Fruit fly (Drosophila melanogaster) whole organism, embryonic: ENCODE measurements around the gene Targ3.
A peak's percentile ranks its signal among the peaks of the same experiment; 100 is the strongest.

Experiments
- ATbp ChIP-seq: fragments of 200-800 bp; sonication (Bioruptor generic); optimal IDR thresholded peaks from 2 replicates; lab custom pipeline; 2017; ENCODE audit warnings: missing biosample characterization, mild to moderate bottlenecking, missing genetic modification characterization, missing genetic modification reagents
- Asciz ChIP-seq: fragments of 200-800 bp; sonication (Bioruptor generic); optimal IDR thresholded peaks from 2 replicates; lab custom pipeline; 2017; ENCODE audit warnings: missing biosample characterization, mild to moderate bottlenecking, missing genetic modification characterization, missing genetic modification reagents
- CG10209 ChIP-seq: fragments of 200-800 bp; sonication (Bioruptor generic); optimal IDR thresholded peaks from 3 replicates; lab custom pipeline; 2017; ENCODE audit warnings: missing biosample characterization, mild to moderate bottlenecking, missing genetic modification characterization, missing genetic modification reagents
- CG10274 ChIP-seq: fragments of 200-800 bp; sonication (Bioruptor generic); optimal IDR thresholded peaks from 3 replicates; lab custom pipeline; 2017; ENCODE audit warnings: missing biosample characterization, mild to moderate bottlenecking, missing genetic modification characterization
- CG12155 ChIP-seq: fragments of 200-800 bp; sonication (Bioruptor generic); optimal IDR thresholded peaks from 3 replicates; lab custom pipeline; 2016; ENCODE audit warnings: missing biosample characterization, missing genetic modification characterization
- CG1233 ChIP-seq: fragments of 200-800 bp; sonication (Bioruptor generic); optimal IDR thresholded peaks from 4 replicates; lab custom pipeline; 2018; ENCODE audit warnings: missing biosample characterization, mild to moderate bottlenecking, missing genetic modification characterization
- CG12769 ChIP-seq: fragments of 200-800 bp; sonication (Bioruptor generic); optimal IDR thresholded peaks from 2 replicates; lab custom pipeline; 2019; ENCODE audit warnings: missing biosample characterization, mild to moderate bottlenecking, missing genetic modification characterization, moderate library complexity
- CG15011 ChIP-seq: fragments of 200-800 bp; sonication (Bioruptor generic); optimal IDR thresholded peaks from 3 replicates; lab custom pipeline; 2018; ENCODE audit warnings: missing biosample characterization, mild to moderate bottlenecking, missing genetic modification characterization
- CG1529 ChIP-seq: fragments of 200-800 bp; sonication (Bioruptor generic); optimal IDR thresholded peaks from 3 replicates; lab custom pipeline; 2018; ENCODE audit warnings: missing biosample characterization, missing genetic modification characterization
- CG17385 ChIP-seq: fragments of 200-800 bp; sonication (Bioruptor generic); optimal IDR thresholded peaks from 3 replicates; lab custom pipeline; 2018; ENCODE audit warnings: missing biosample characterization, mild to moderate bottlenecking, missing genetic modification characterization
- CG2120 ChIP-seq: fragments of 200-800 bp; sonication (Bioruptor generic); optimal IDR thresholded peaks from 3 replicates; lab custom pipeline; 2016; ENCODE audit warnings: missing biosample characterization, missing genetic modification characterization
- CG2202 ChIP-seq: fragments of 200-800 bp; sonication (Bioruptor generic); optimal IDR thresholded peaks from 2 replicates; lab custom pipeline; 2018; ENCODE audit warnings: missing biosample characterization, mild to moderate bottlenecking, missing genetic modification characterization
- CG4730 ChIP-seq: fragments of 200-800 bp; sonication (Bioruptor generic); IDR thresholded peaks from 2 replicates; pipeline ENCODE4 v1.3.6; 2022; ENCODE audit warnings: missing biosample characterization, missing genetic modification characterization
- CG7271 ChIP-seq: fragments of 200-800 bp; sonication (Bioruptor generic); optimal IDR thresholded peaks from 2 replicates; lab custom pipeline; 2018; ENCODE audit warnings: missing biosample characterization, mild to moderate bottlenecking, missing genetic modification characterization, moderate library complexity
- CG7786 ChIP-seq: fragments of 200-800 bp; sonication (Bioruptor generic); optimal IDR thresholded peaks from 2 replicates; lab custom pipeline; 2016; ENCODE audit warnings: missing biosample characterization, missing genetic modification characterization
- CG7928 ChIP-seq: fragments of 200-800 bp; sonication (Bioruptor generic); optimal IDR thresholded peaks from 2 replicates; lab custom pipeline; 2017; ENCODE audit warnings: missing biosample characterization, mild to moderate bottlenecking, missing genetic modification characterization
- CG9817 ChIP-seq: fragments of 200-800 bp; sonication (Bioruptor generic); optimal IDR thresholded peaks from 2 replicates; lab custom pipeline; 2018; ENCODE audit warnings: missing biosample characterization, mild to moderate bottlenecking, missing genetic modification characterization, moderate library complexity
- D19B ChIP-seq: fragments of 200-800 bp; sonication (Bioruptor generic); optimal IDR thresholded peaks from 2 replicates; lab custom pipeline; 2017; ENCODE audit warnings: missing biosample characterization, mild to moderate bottlenecking, missing genetic modification characterization
- Dbx ChIP-seq: fragments of 200-800 bp; sonication (Bioruptor generic); IDR thresholded peaks from 3 replicates; pipeline ENCODE4 v1.3.6; 2022; ENCODE audit warnings: missing biosample characterization, missing genetic modification characterization
- Dek ChIP-seq: fragments of 200-800 bp; sonication (Bioruptor generic); optimal IDR thresholded peaks from 3 replicates; lab custom pipeline; 2019; ENCODE audit warnings: missing biosample characterization, mild to moderate bottlenecking, missing genetic modification characterization, moderate library complexity
- Fer2 ChIP-seq: fragments of 200-800 bp; sonication (Bioruptor generic); optimal IDR thresholded peaks from 2 replicates; lab custom pipeline; 2018; ENCODE audit warnings: missing biosample characterization, mild to moderate bottlenecking, missing genetic modification characterization, moderate library complexity
- Jarid2 ChIP-seq: fragments of 200-800 bp; sonication (Bioruptor generic); optimal IDR thresholded peaks from 3 replicates; lab custom pipeline; 2017; ENCODE audit warnings: mild to moderate bottlenecking, missing biosample characterization, missing genetic modification reagents, missing genetic modification characterization
- MESR4 ChIP-seq: fragments of 200-800 bp; sonication (Bioruptor generic); optimal IDR thresholded peaks from 2 replicates; lab custom pipeline; 2018; ENCODE audit warnings: missing biosample characterization, mild to moderate bottlenecking, missing genetic modification characterization, moderate library complexity
- Meics ChIP-seq: fragments of 200-800 bp; sonication (Bioruptor generic); optimal IDR thresholded peaks from 2 replicates; lab custom pipeline; 2017; ENCODE audit warnings: missing biosample characterization, mild to moderate bottlenecking, missing genetic modification characterization
- Neu2 ChIP-seq: fragments of 200-800 bp; sonication (Bioruptor generic); optimal IDR thresholded peaks from 3 replicates; lab custom pipeline; 2016; ENCODE audit warnings: missing biosample characterization, missing genetic modification characterization, borderline replicate concordance
- Oli ChIP-seq: fragments of 200-800 bp; sonication (Bioruptor generic); optimal IDR thresholded peaks from 2 replicates; lab custom pipeline; 2018; ENCODE audit warnings: missing biosample characterization, mild to moderate bottlenecking, missing genetic modification characterization, moderate library complexity
- Sry-δ ChIP-seq: fragments of 200-800 bp; sonication (Bioruptor generic); optimal IDR thresholded peaks from 2 replicates; lab custom pipeline; 2016; ENCODE audit warnings: missing biosample characterization, missing genetic modification characterization
- Xbp1 ChIP-seq: fragments of 200-800 bp; sonication (Bioruptor generic); optimal IDR thresholded peaks from 3 replicates; lab custom pipeline; 2016; ENCODE audit warnings: missing biosample characterization, mild to moderate bottlenecking, missing genetic modification characterization
- btn ChIP-seq: fragments of 200-800 bp; sonication (Bioruptor generic); optimal IDR thresholded peaks from 2 replicates; lab custom pipeline; 2016; ENCODE audit warnings: missing biosample characterization, missing genetic modification characterization
- chif ChIP-seq, 2 experiments: fragments of 200-800 bp; sonication (Bioruptor generic); optimal IDR thresholded peaks; 3 replicates each; lab custom pipeline; 2016; ENCODE audit warnings: missing biosample characterization in 2 of 2, missing genetic modification characterization in 2 of 2
- ci ChIP-seq: fragments of 200-800 bp; sonication (Bioruptor generic); IDR thresholded peaks from 3 replicates; pipeline ENCODE4 v1.3.6; 2022; ENCODE audit warnings: missing biosample characterization, missing genetic modification characterization
- crp ChIP-seq, 2 experiments: fragments of 200-800 bp; sonication (Bioruptor generic); optimal IDR thresholded peaks; 2 replicates in 1 of 2; 3 replicates in 1 of 2; lab custom pipeline; 2017; ENCODE audit warnings: missing biosample characterization in 2 of 2, missing genetic modification characterization in 2 of 2, mild to moderate bottlenecking in 1 of 2, moderate library complexity in 1 of 2
- dati ChIP-seq: fragments of 200-800 bp; sonication (Bioruptor generic); IDR thresholded peaks from 2 replicates; pipeline ENCODE4 v1.3.6; 2022; ENCODE audit warnings: missing biosample characterization, missing genetic modification characterization
- esg ChIP-seq: fragments of 200-800 bp; sonication (Bioruptor generic); conservative IDR thresholded peaks from 2 replicates; pipeline ENCODE4 v1.3.6; 2022; ENCODE audit warnings: missing biosample characterization, missing genetic modification characterization
- gem ChIP-seq: fragments of 200-800 bp; sonication (Bioruptor generic); optimal IDR thresholded peaks from 2 replicates; lab custom pipeline; 2019; ENCODE audit warnings: missing biosample characterization, mild to moderate bottlenecking, missing genetic modification characterization, moderate library complexity
- grau ChIP-seq: fragments of 200-800 bp; optimal IDR thresholded peaks from 3 replicates; lab custom pipeline; 2019; ENCODE audit warnings: missing biosample characterization, mild to moderate bottlenecking, missing genetic modification characterization, moderate library complexity
- nau ChIP-seq: fragments of 200-800 bp; sonication (Bioruptor generic); optimal IDR thresholded peaks from 3 replicates; lab custom pipeline; 2017; ENCODE audit warnings: missing biosample characterization, mild to moderate bottlenecking, missing genetic modification characterization, missing genetic modification reagents
- pan ChIP-seq, 4 experiments: fragments of >200 bp in 3 of 4; fragments of 200-800 bp in 1 of 4; sonication (Bioruptor generic) in 1 of 4; optimal IDR thresholded peaks in 3 of 4; IDR thresholded peaks in 1 of 4; 2 replicates each; pipeline versions ENCODE4 v1.3.6 to Lab custom; 2017 to 2022; ENCODE audit warnings: missing biosample characterization in 2 of 4, missing genetic modification characterization in 2 of 4, mixed read lengths in 1 of 4
- pb ChIP-seq: fragments of 200-800 bp; sonication (Bioruptor generic); optimal IDR thresholded peaks from 3 replicates; lab custom pipeline; 2016; ENCODE audit warnings: missing biosample characterization, missing genetic modification characterization
- pho ChIP-seq: fragments of 200-800 bp; sonication (Bioruptor generic); optimal IDR thresholded peaks from 2 replicates; lab custom pipeline; 2016; ENCODE audit warnings: missing biosample characterization, missing genetic modification characterization
- schlank ChIP-seq: fragments of 200-800 bp; sonication (Bioruptor generic); optimal IDR thresholded peaks from 2 replicates; lab custom pipeline; 2018; ENCODE audit warnings: missing biosample characterization, mild to moderate bottlenecking, missing genetic modification characterization
- sd ChIP-seq: fragments of 200-800 bp; sonication (Bioruptor generic); optimal IDR thresholded peaks from 3 replicates; lab custom pipeline; 2018; ENCODE audit warnings: missing biosample characterization, mild to moderate bottlenecking, missing genetic modification characterization, moderate library complexity
- stc ChIP-seq: fragments of 200-800 bp; sonication (Bioruptor generic); IDR thresholded peaks from 2 replicates; pipeline ENCODE4 v1.3.6; 2022; ENCODE audit warnings: missing biosample characterization, missing genetic modification characterization
- sug ChIP-seq: fragments of 200-800 bp; optimal IDR thresholded peaks from 2 replicates; lab custom pipeline; 2019; ENCODE audit warnings: missing biosample characterization, mild to moderate bottlenecking, missing genetic modification characterization, moderate library complexity
- trem ChIP-seq: fragments of 200-800 bp; optimal IDR thresholded peaks from 3 replicates; lab custom pipeline; 2019; ENCODE audit warnings: missing biosample characterization, mild to moderate bottlenecking, missing genetic modification characterization, moderate library complexity
- twi ChIP-seq: fragments of 200-800 bp; optimal IDR thresholded peaks from 2 replicates; lab custom pipeline; 2019; ENCODE audit warnings: missing biosample characterization, mild to moderate bottlenecking, missing genetic modification characterization, moderate library complexity
- yki ChIP-seq: fragments of >200 bp; optimal IDR thresholded peaks from 3 replicates; lab custom pipeline; 2018
- zf30C ChIP-seq: fragments of 200-800 bp; sonication (Bioruptor generic); optimal IDR thresholded peaks from 3 replicates; lab custom pipeline; 2018; ENCODE audit warnings: missing biosample characterization, mild to moderate bottlenecking, missing genetic modification characterization

The Targ3 gene

dm6 chr3L:21204581-21205495 lies 8.2 kb downstream of the Targ3 start (continued):
- TF ChIP-seq Meics (GFP tag; lab: Kevin White, UChicago) = peak; percentile 26
- no peak for TF ChIP-seq schlank (tag; lab: Kevin White, UChicago)
- TF ChIP-seq CG12155 = no peak
- TF ChIP-seq Oli (tag; lab: Kevin White, UChicago) = no peak
- TF ChIP-seq chif (GFP tag; optimal IDR thresholded peaks at IDR 0.05; lab: Kevin White, UChicago) = no peak
- no peak for TF ChIP-seq CG1529
- no peak for TF ChIP-seq pb
- no peak for TF ChIP-seq esg
- no peak for TF ChIP-seq Dek (tag; lab: Kevin White, UChicago)
- no peak for TF ChIP-seq yki (lab: Kevin White, UChicago)
- no peak for TF ChIP-seq ATbp (GFP tag; lab: Kevin White, UChicago)
- peak; percentile 13 for TF ChIP-seq CG12769 (tag; lab: Kevin White, UChicago)
- no peak for TF ChIP-seq crp (GFP tag; optimal IDR thresholded peaks at IDR 0.05; lab: Kevin White, UChicago)
- peak; percentile 32 for TF ChIP-seq gem (tag; lab: Kevin White, UChicago)
- no peak for TF ChIP-seq zf30C (GFP tag; lab: Kevin White, UChicago)
- no peak for TF ChIP-seq Jarid2
- TF ChIP-seq CG7271 = no peak
- TF ChIP-seq Fer2 (tag; lab: Kevin White, UChicago) = peak; percentile 17
- TF ChIP-seq btn (GFP tag; lab: Kevin White, UChicago) = no peak
- no peak for TF ChIP-seq MESR4
- TF ChIP-seq CG7928 = no peak
- TF ChIP-seq CG10274 (GFP tag; lab: Kevin White, UChicago) = no peak
- TF ChIP-seq twi = no peak
- 0 out of 3 replicates have a peak, but pooled peaks have one; percentile 13 for TF ChIP-seq ci (GFP tag; lab: Robert Waterston, UW)
- no peak for TF ChIP-seq Neu2 (GFP tag; lab: Kevin White, UChicago)
- TF ChIP-seq pho = peak; percentile 38
- TF ChIP-seq grau = no peak
- TF ChIP-seq nau (GFP tag; lab: Kevin White, UChicago) = no peak
- peak; percentile 6; the same call in 1 of the 3 replicates for TF ChIP-seq Dbx (GFP tag; lab: Robert Waterston, UW)
- no peak for TF ChIP-seq CG2202 (tag; lab: Kevin White, UChicago)
- peak; percentile 37 for TF ChIP-seq CG10209
- no peak for TF ChIP-seq CG4730
- no peak for TF ChIP-seq trem
- peak; percentile 29 for TF ChIP-seq CG15011 (GFP tag; lab: Kevin White, UChicago)
- peak; percentile 96 for TF ChIP-seq sd
- TF ChIP-seq Xbp1 = no peak
- no peak for TF ChIP-seq Sry-δ
- no peak for TF ChIP-seq pan (optimal IDR thresholded peaks at IDR 0.05; lab: Kevin White, UChicago)
- TF ChIP-seq pan (GFP tag; optimal IDR thresholded peaks at IDR 0.05 in 1 of 2, IDR thresholded peaks at IDR 0.05 in 1 of 2) = no peak
- no peak for TF ChIP-seq CG9817
- TF ChIP-seq CG2120 (GFP tag; lab: Kevin White, UChicago) = peak; percentile 47
- no peak for TF ChIP-seq stc
- TF ChIP-seq CG7786 = no peak
- no peak for TF ChIP-seq dati (GFP tag; lab: Robert Waterston, UW)
- no peak for TF ChIP-seq CG17385 (GFP tag; lab: Kevin White, UChicago)
- peak; percentile 5 for TF ChIP-seq CG1233 (GFP tag; lab: Kevin White, UChicago)
- TF ChIP-seq sug = peak; percentile 94
- TF ChIP-seq Asciz (GFP tag; lab: Kevin White, UChicago) = peak; percentile 34
- TF ChIP-seq D19B = no peak
